Worm (Caenorhabditis elegans): Measurements from ENCODE around the gene T10H9.1.

DNA sequence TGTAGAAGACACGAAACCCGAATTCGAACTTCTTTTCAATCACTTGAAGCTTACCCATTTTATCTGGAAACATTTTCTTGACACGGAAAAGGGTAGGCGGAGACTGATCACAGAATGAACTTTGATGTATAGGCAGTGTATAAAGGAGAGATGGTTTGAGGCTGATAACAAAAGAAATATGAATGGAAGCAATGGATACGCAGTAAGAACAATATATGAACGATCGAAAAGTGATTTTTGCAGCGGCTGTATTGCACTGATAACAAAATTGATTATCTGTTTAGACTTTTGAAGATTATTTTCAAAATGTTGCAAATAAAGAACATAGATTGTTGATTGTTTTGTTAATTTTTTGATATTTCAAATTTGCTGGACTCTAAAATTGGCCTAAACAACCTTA, 16.3 kb downstream of the T10H9.1 start, which contains the start of gene pmp-5:
- no peak for TF ChIP-seq lin-13 (tag; optimal IDR thresholded peaks at IDR 0.05)
- no peak for TF ChIP-seq ces-1 (GFP tag; optimal IDR thresholded peaks at IDR 0.05)
- TF ChIP-seq unc-62 (GFP tag; optimal IDR thresholded peaks at IDR 0.05) = no peak
- TF ChIP-seq ztf-11 (tag; optimal IDR thresholded peaks at IDR 0.05) = no peak

All from whole organism, mixed stage, embryonic.